Fruit fly (Drosophila melanogaster) whole organism: ENCODE results near the gene CG43448.

Experiments
- CG8478 ChIP-seq: fragments of >200 bp; optimal IDR thresholded peaks from 2 replicates; lab custom pipeline; 2018; ENCODE audit warnings: inconsistent platforms
- Dll ChIP-seq: fragments of >200 bp; optimal IDR thresholded peaks from 2 replicates; lab custom pipeline; 2017
- EcR ChIP-seq, 2 experiments: fragments of >200 bp; optimal IDR thresholded peaks; 2 replicates each; lab custom pipeline; 2017; ENCODE audit warnings: missing biosample characterization in 2 of 2, missing genetic modification characterization in 2 of 2, missing genetic modification reagents in 2 of 2
- pan ChIP-seq: fragments of >200 bp; optimal IDR thresholded peaks from 2 replicates; lab custom pipeline; 2017
- psq ChIP-seq: fragments of >200 bp; optimal IDR thresholded peaks from 2 replicates; lab custom pipeline; 2017
- usp ChIP-seq: fragments of >200 bp; optimal IDR thresholded peaks from 2 replicates; lab custom pipeline; 2017; ENCODE audit warnings: missing biosample characterization, missing genetic modification characterization, mixed read lengths

Gene CG43448

dm6 chr3R:30245739-30246589, 8.4 kb upstream of the CG43448 start:
- TF ChIP-seq EcR (GFP tag; optimal IDR thresholded peaks at IDR 0.05; lab: Kevin White, UChicago) (no peak), usp (no peak), Dll (no peak), psq (no peak), CG8478 (lab: Kevin White, UChicago) (no peak), pan (lab: Kevin White, UChicago) (no peak)

dm6 chr3R:30243262-30243815, 5.8 kb upstream of the CG43448 start, which contains the start of gene CG9737:
CG9737 (minus strand) TSS chr3R:30243312.
- TF ChIP-seq Dll (no peak), pan (lab: Kevin White, UChicago) (no peak), CG8478 (lab: Kevin White, UChicago) (no peak), usp (no peak)

DNA sequence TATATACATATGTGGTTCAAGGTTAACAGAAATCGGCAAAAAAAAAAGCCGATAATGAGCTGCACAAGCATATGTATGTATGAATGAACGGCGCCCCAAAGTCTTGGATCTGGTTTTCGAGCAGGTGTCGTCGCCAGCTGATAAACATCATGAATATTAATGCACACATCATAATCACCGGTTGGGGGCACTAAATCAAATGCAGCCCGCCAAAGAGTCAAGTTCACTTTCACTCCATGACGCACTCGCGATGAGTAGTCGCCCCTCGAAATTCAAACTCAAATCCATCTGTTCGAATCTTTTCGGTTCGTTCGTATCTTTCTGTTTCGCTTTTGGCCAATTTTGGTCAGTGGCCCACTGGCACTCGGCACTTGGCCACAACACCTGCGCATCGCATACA, 2.7 kb upstream of the CG43448 start:
- no peak for TF ChIP-seq psq
- no peak for TF ChIP-seq usp
- no peak for TF ChIP-seq pan (lab: Kevin White, UChicago)
- TF ChIP-seq EcR (GFP tag; optimal IDR thresholded peaks at IDR 0.05; lab: Kevin White, UChicago): no peak
- no peak for TF ChIP-seq Dll
- TF ChIP-seq CG8478 (lab: Kevin White, UChicago): no peak

- TF ChIP-seq usp (no peak), Dll (no peak), CG8478 (lab: Kevin White, UChicago) (no peak), pan (lab: Kevin White, UChicago) (no peak), psq (no peak), EcR (GFP tag; optimal IDR thresholded peaks at IDR 0.05; lab: Kevin White, UChicago) (no peak)
These were observed 540 bp downstream of the CG43448 start for dm6 chr3R:30236994-30237393.

- no peak for TF ChIP-seq EcR (GFP tag; optimal IDR thresholded peaks at IDR 0.05; lab: Kevin White, UChicago)
- no peak for TF ChIP-seq Dll
These were observed 2.3 kb downstream of the CG43448 start for dm6 chr3R:30235253-30235652.

- TF ChIP-seq pan (lab: Kevin White, UChicago) (no peak), Dll (no peak), CG8478 (lab: Kevin White, UChicago) (no peak), psq (no peak), EcR (GFP tag; optimal IDR thresholded peaks at IDR 0.05; lab: Kevin White, UChicago) (no peak), usp (no peak)
These were observed 13.0 kb downstream of the CG43448 start for dm6 chr3R:30224577-30224976.

DNA sequence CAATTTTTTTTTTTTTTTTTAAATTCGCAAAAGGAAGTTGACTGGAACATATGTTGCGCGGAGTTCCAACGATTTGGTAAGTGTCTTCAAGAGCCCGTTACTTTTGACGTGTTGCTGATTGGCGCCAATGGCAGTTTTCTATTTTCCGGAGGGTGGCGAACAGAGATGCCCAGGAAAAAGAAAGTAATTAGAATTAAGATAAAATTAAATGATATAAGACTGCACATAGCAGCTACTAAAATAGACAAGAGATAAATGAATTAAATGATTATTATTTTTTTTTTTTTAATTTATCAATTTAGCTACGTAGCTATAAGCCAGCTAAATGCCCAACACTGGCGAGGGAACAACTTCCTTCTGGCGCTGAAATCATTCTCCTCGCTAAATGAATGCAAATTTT, 15.3 kb downstream of the CG43448 start:
- TF ChIP-seq CG8478 (lab: Kevin White, UChicago) (no peak), pan (lab: Kevin White, UChicago) (no peak), EcR (GFP tag; optimal IDR thresholded peaks at IDR 0.05; lab: Kevin White, UChicago) (no peak), Dll (no peak)

dm6 chr3R:30216210-30216609, 21.3 kb downstream of the CG43448 start, which contains the start of gene CecC:
CecC (plus strand) TSS chr3R:30216484.
- TF ChIP-seq pan (lab: Kevin White, UChicago) (no peak), usp (no peak), CG8478 (lab: Kevin White, UChicago) (no peak), Dll (no peak), EcR (GFP tag; optimal IDR thresholded peaks at IDR 0.05; lab: Kevin White, UChicago) (no peak), psq (no peak)

dm6 chr3R:30215020-30215419, 22.5 kb downstream of the CG43448 start:
- no peak for TF ChIP-seq EcR (GFP tag; optimal IDR thresholded peaks at IDR 0.05; lab: Kevin White, UChicago)
- TF ChIP-seq CG8478 (lab: Kevin White, UChicago): no peak
- no peak for TF ChIP-seq pan (lab: Kevin White, UChicago)
- no peak for TF ChIP-seq usp
- no peak for TF ChIP-seq Dll
- no peak for TF ChIP-seq psq

- TF ChIP-seq EcR (GFP tag; optimal IDR thresholded peaks at IDR 0.05; lab: Kevin White, UChicago) (no peak), pan (lab: Kevin White, UChicago) (no peak), psq (no peak), usp (no peak), CG8478 (lab: Kevin White, UChicago) (no peak), Dll (no peak)
These were observed 23.8 kb downstream of the CG43448 start, which contains the start of gene CecB for dm6 chr3R:30213697-30214096. CecB (minus strand) TSS chr3R:30213797.

DNA sequence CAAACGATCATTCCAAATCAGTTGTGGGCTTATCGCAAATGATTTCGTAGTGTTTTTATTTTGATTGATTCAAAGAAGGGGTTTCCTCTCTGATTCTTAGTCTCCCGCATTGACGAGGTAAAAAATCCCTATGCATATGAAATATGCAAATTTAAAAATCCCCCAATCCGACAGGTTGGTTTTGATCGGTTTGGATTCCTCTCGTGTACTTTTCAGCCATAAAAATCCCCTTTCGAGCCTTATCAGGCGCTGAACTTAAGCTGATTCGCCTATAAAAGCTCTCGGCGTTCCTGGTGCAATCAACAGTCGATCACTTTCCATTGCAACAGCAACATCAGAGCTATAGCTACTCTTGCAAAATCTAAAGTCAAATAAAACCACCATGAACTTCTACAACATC, 25.7 kb downstream of the CG43448 start, which contains the start of gene CecA2:
TSS of gene CecA2 (plus strand) at position 301 of the 400 bp plus-strand sequence.
- no peak for TF ChIP-seq psq
- no peak for TF ChIP-seq EcR (GFP tag; optimal IDR thresholded peaks at IDR 0.05; lab: Kevin White, UChicago)
- TF ChIP-seq usp: no peak
- no peak for TF ChIP-seq Dll
- no peak for TF ChIP-seq CG8478 (lab: Kevin White, UChicago)
- no peak for TF ChIP-seq pan (lab: Kevin White, UChicago)

dm6 chr3R:30210560-30210959, 27.0 kb downstream of the CG43448 start, which contains the start of gene CecA1:
CecA1 (plus strand) TSS chr3R:30210874.
- TF ChIP-seq Dll (no peak), CG8478 (lab: Kevin White, UChicago) (no peak), pan (lab: Kevin White, UChicago) (no peak), EcR (GFP tag; optimal IDR thresholded peaks at IDR 0.05; lab: Kevin White, UChicago) (no peak), psq (no peak), usp (no peak)

DNA sequence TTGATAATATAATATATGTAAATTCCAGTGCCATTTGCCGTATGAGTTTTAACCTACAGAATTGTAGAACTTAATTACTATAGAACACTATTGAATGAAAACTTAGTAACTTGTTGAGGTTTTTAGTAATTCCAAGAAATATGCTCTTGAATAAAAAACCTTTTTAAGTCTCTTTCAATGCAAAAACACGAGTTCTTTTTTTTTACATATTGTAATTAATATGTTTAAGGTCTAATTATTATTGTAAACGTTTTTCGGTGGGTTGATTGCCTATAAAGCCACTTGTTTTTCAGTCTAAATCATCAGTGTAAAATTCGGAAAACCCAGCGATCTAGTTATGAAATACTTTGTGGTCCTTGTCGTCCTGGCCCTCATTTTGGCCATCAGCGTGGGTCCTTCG, 27.9 kb downstream of the CG43448 start, which contains the start of gene Anp:
TSS of gene Anp (plus strand) at position 301 of the 400 bp plus-strand sequence.
- TF ChIP-seq pan (lab: Kevin White, UChicago): no peak
- no peak for TF ChIP-seq usp
- TF ChIP-seq CG8478 (lab: Kevin White, UChicago): no peak
- no peak for TF ChIP-seq EcR (GFP tag; optimal IDR thresholded peaks at IDR 0.05; lab: Kevin White, UChicago)
- TF ChIP-seq Dll: no peak
- no peak for TF ChIP-seq psq
